Fruit fly (Drosophila melanogaster) whole organism: ENCODE results near the gene CG31817.

ENCODE experiments used
- CG8478 ChIP-seq: fragments of >200 bp; optimal IDR thresholded peaks from 2 replicates; lab custom pipeline; 2018; ENCODE audit warnings: inconsistent platforms
- Dll ChIP-seq: fragments of >200 bp; optimal IDR thresholded peaks from 2 replicates; lab custom pipeline; 2017
- EcR ChIP-seq, 2 experiments: fragments of >200 bp; optimal IDR thresholded peaks; 2 replicates each; lab custom pipeline; 2017; ENCODE audit warnings: missing biosample characterization in 2 of 2, missing genetic modification characterization in 2 of 2, missing genetic modification reagents in 2 of 2
- pan ChIP-seq: fragments of >200 bp; optimal IDR thresholded peaks from 2 replicates; lab custom pipeline; 2017
- psq ChIP-seq: fragments of >200 bp; optimal IDR thresholded peaks from 2 replicates; lab custom pipeline; 2017
- usp ChIP-seq: fragments of >200 bp; optimal IDR thresholded peaks from 2 replicates; lab custom pipeline; 2017; ENCODE audit warnings: missing biosample characterization, missing genetic modification characterization, mixed read lengths

dm6 chr2L:16356249-16357025 lies 18.8 kb upstream of the CG31817 start, which contains the start of gene CaBP1:
- no peak for TF ChIP-seq psq (lab: Kevin White, UChicago)
- TF ChIP-seq CG8478 (lab: Kevin White, UChicago) = no peak
- no peak for TF ChIP-seq EcR (GFP tag; optimal IDR thresholded peaks at IDR 0.05; lab: Kevin White, UChicago)
- no peak for TF ChIP-seq Dll
- TF ChIP-seq pan = no peak
- no peak for TF ChIP-seq usp
